Worm (Caenorhabditis elegans): ENCODE measurements around the gene fbxa-138.
"Not testable (repeated sequence)": the region's sequence is repeated elsewhere in the genome, so short reads cannot be mapped to it uniquely, and the experiment has no call there.

Gene fbxa-138

DNA sequence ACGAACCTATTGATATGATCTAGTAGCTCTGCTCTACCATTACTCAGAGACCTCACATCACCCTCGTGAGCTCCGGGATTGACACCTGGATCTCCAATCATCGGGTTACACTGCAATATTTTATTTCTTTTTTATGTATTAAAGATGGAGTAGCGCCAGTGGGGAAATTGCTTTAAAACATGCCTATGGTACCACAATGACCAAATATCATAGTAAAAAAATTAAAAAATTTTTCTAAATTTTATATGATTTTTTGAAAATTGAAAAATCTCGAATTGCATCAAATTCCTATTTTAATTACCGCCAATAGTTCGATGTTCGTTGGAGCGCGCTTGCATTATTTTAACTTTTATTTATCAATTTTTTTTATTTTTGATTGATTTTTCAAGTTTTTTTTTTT is 6.1 kb downstream of the fbxa-138 start, which contains the start of gene pals-40:
TSS of gene pals-40 (minus strand) at position 101 of the 400 bp plus-strand sequence.
- TF ChIP-seq ref-1 (GFP tag; conservative IDR thresholded peaks at IDR 0.05); ztf-29 (GFP tag; IDR thresholded peaks at IDR 0.05); flt-1 (GFP tag; IDR thresholded peaks at IDR 0.05): not testable (repeated sequence)

DNA sequence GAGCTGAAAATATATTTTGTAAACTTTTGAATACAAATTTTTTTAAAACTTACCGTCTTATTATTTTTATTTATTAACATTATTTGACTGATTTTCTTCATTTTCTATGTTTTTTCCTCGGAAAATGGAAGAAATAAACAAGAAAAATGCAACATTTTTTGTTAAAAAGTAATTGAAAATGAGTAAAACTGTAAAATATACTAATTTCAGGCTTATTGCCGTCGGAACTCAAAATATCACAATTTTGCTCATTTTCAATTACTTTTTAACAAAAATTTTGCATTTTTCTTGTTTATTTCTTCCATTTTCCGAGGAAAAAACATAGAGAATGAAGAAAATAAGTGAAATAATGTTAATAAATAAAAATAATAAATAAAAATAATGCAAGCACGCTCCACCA is 8.6 kb downstream of the fbxa-138 start, which contains the start of gene Y82E9BR.10:
TSS of gene Y82E9BR.10 (minus strand) at position 101 of the 400 bp plus-strand sequence.
- TF ChIP-seq ref-1 (GFP tag; conservative IDR thresholded peaks at IDR 0.05); flt-1 (GFP tag; IDR thresholded peaks at IDR 0.05); tab-1 (GFP tag; IDR thresholded peaks at IDR 0.05): not testable (repeated sequence)

DNA sequence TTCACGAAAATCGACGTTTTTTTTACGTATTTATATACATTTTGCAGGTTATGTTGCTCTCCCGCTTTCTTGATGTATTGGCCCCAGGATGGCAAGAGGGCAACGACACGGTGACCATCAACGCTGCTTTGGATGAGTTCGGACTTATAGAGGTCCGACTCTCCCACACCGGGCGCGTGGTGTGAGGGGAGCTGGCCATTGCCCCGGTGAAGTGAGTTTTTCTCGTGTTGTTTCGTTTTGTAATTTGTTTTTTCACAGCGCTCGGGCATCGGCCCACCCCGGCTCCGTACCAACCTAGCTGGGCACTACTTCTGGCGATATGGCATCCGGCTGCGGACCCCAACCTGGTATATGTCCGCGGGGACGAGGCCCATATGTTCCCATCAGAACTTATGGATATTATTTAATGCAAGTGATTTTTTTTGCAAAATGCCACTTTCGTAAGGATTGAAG is 9.7 kb downstream of the fbxa-138 start, which contains the start of gene Y82E9BR.20:
TSS of gene Y82E9BR.20 (plus strand) at position 51 of the 453 bp plus-strand sequence.
- TF ChIP-seq ztf-23 (GFP tag; IDR thresholded peaks at IDR 0.05): no peak
- no peak for TF ChIP-seq cog-1 (tag; optimal IDR thresholded peaks at IDR 0.05)
- TF ChIP-seq tab-1 (GFP tag; IDR thresholded peaks at IDR 0.05): no peak
- TF ChIP-seq klf-2 (GFP tag; conservative IDR thresholded peaks at IDR 0.05): no peak
- TF ChIP-seq flt-1 (GFP tag; IDR thresholded peaks at IDR 0.05): no peak
- no peak for TF ChIP-seq med-1 (GFP tag; optimal IDR thresholded peaks at IDR 0.05; ENCODE audit: insufficient read depth)
- no peak for TF ChIP-seq ref-1 (GFP tag; conservative IDR thresholded peaks at IDR 0.05)
- no peak for TF ChIP-seq T22C8.4 (GFP tag; IDR thresholded peaks at IDR 0.05)
- no peak for TF ChIP-seq ztf-29 (GFP tag; IDR thresholded peaks at IDR 0.05)

DNA sequence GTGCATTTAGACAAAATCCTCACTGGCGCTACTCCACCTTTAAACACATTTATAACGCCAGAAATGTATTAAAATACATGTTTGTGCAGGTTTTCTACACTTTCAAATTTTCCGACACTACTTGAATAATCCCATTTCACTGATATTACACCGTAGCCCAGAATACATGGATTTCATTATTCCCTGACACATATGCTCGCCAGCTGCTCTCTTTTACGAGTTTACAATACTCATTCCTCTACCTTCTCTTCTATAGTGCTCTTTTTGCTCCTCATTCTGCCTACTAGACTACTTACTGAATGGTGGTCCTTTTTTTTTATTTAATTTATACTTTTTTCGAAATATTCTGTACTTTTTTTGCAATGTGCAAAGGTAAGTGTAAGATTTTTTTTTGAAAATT is 11.5 kb downstream of the fbxa-138 start:
- no peak for TF ChIP-seq tab-1 (GFP tag; IDR thresholded peaks at IDR 0.05)
- TF ChIP-seq flt-1 (GFP tag; IDR thresholded peaks at IDR 0.05): no peak
- no peak for TF ChIP-seq ztf-23 (GFP tag; IDR thresholded peaks at IDR 0.05)
- TF ChIP-seq ztf-29 (GFP tag; IDR thresholded peaks at IDR 0.05): no peak
- TF ChIP-seq med-1 (GFP tag; optimal IDR thresholded peaks at IDR 0.05; ENCODE audit: insufficient read depth): no peak
- no peak for TF ChIP-seq klf-2 (GFP tag; conservative IDR thresholded peaks at IDR 0.05)
- TF ChIP-seq cog-1 (tag; optimal IDR thresholded peaks at IDR 0.05): no peak
- TF ChIP-seq T22C8.4 (GFP tag; IDR thresholded peaks at IDR 0.05): no peak
- TF ChIP-seq ref-1 (GFP tag; conservative IDR thresholded peaks at IDR 0.05): no peak

DNA sequence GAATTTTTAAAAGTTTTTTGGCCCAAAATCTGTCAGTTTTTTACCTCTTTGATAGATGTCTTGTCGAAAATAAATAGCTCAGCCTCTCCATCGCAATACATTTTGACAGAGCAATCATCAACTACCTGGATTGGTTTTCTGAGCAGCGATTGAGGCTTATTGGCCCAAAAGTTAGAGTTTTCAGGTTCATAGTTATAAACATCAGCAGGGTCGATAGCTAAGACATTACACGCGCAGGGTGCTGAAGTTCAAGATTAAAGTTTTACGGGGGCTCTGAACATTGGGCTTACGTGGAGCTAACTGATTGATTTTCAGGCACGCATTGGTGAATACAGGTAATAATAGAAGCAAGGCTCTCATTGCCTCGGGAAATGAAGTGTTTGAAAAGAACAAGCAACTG is 24.4 kb downstream of the fbxa-138 start, which contains the start of gene Y82E9BR.9:
TSS of gene Y82E9BR.9 (minus strand) at position 101 of the 400 bp plus-strand sequence.
- no peak for TF ChIP-seq ref-1 (GFP tag; conservative IDR thresholded peaks at IDR 0.05)
- TF ChIP-seq flt-1 (GFP tag; IDR thresholded peaks at IDR 0.05): no peak

DNA sequence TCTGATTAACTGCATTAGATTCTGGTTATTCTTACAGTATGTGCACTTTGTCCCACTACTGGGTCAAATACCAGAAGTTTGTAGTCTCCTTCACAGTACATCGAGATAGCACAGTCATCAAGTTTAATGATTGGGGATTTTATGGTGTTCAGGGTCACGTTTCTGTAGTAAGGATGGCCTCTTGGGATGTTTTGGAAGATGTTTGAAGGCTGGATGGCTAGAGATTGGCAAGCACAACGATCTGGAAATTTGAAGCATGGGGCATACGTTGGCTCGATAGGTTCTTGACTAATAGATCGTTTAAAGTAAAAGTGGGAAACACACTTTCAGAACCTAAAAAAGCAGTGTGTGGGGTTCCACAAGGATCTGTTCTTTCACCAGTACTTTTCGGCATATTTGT is 26.1 kb downstream of the fbxa-138 start, which contains the start of gene Y82E9BR.8:
TSS of gene Y82E9BR.8 (minus strand) at position 101 of the 400 bp plus-strand sequence.
- TF ChIP-seq ztf-29 (GFP tag; IDR thresholded peaks at IDR 0.05); med-1 (GFP tag; optimal IDR thresholded peaks at IDR 0.05; ENCODE audit: insufficient read depth); tab-1 (GFP tag; IDR thresholded peaks at IDR 0.05): not testable (repeated sequence)

DNA sequence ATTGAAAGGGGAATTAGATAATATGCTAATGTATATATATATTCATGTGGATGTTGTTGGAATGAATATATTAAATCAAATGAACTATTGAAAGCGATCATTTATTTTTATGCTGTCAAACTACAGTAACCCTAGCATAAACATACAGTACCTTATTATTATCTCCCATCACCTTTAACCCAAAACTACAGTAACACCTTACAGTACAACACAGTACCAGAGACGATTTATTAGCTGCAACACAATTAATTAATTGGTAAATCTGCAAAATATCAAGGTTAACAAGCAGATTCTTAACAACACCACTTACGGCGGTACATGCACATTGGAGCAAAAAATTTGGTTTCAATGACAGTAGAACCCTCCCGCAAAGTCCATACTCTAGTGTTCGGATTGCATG is 28.7 kb downstream of the fbxa-138 start, which contains the start of gene Y82E9BL.1:
TSS of gene Y82E9BL.1 (minus strand) at position 101 of the 400 bp plus-strand sequence.
- TF ChIP-seq T22C8.4 (GFP tag; IDR thresholded peaks at IDR 0.05) (no peak), klf-2 (GFP tag; conservative IDR thresholded peaks at IDR 0.05) (no peak), ref-1 (GFP tag; conservative IDR thresholded peaks at IDR 0.05) (no peak), flt-1 (GFP tag; IDR thresholded peaks at IDR 0.05) (no peak), ztf-29 (GFP tag; IDR thresholded peaks at IDR 0.05) (no peak), med-1 (GFP tag; optimal IDR thresholded peaks at IDR 0.05; ENCODE audit: insufficient read depth) (no peak), cog-1 (tag; optimal IDR thresholded peaks at IDR 0.05) (no peak), tab-1 (GFP tag; IDR thresholded peaks at IDR 0.05) (no peak), ztf-23 (GFP tag; IDR thresholded peaks at IDR 0.05) (no peak)

DNA sequence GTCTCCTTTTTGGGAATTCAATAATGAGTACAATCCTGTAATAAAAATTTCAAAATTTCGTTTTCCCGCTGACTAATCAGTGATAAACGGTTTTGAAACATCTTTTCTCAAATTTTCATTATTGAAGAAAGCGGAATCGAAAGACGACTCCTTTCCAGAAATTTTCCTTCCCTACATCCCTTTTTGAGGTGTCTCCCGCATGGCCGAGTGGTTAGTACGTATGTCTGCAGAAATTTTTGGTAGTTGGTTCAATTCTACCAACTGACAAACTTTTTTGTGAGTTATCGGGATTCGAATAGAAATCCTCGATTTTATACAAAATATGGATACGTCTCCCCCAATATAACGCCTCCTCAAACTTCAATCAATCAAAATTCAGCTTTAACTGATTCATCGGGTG is 29.5 kb downstream of the fbxa-138 start:
- no peak for TF ChIP-seq ztf-23 (GFP tag; IDR thresholded peaks at IDR 0.05)
- no peak for TF ChIP-seq cog-1 (tag; optimal IDR thresholded peaks at IDR 0.05)
- TF ChIP-seq flt-1 (GFP tag; IDR thresholded peaks at IDR 0.05): no peak
- no peak for TF ChIP-seq med-1 (GFP tag; optimal IDR thresholded peaks at IDR 0.05; ENCODE audit: insufficient read depth)
- no peak for TF ChIP-seq klf-2 (GFP tag; conservative IDR thresholded peaks at IDR 0.05)
- TF ChIP-seq T22C8.4 (GFP tag; IDR thresholded peaks at IDR 0.05): no peak
- no peak for TF ChIP-seq tab-1 (GFP tag; IDR thresholded peaks at IDR 0.05)
- no peak for TF ChIP-seq ztf-29 (GFP tag; IDR thresholded peaks at IDR 0.05)
- no peak for TF ChIP-seq ref-1 (GFP tag; conservative IDR thresholded peaks at IDR 0.05)

DNA sequence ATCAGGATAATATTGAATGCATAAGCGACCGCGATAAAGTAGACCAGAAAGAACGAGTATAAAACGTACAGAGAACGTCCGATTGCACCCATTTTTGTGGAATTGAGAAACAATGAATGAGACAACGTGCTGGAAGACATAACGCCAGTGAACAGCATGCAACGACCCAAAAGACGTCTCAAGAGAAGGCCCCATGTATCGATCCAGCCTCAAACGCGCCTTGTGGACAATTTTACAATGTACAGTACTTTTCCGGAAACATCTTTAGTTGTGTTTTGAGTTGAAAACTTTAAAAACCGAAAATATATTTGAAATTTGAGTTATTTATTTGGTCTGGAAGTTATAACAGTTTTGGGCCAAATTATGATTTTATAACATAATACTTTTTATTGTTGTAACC is 33.3 kb downstream of the fbxa-138 start, which contains the start of gene Y82E9BL.3:
TSS of gene Y82E9BL.3 (minus strand) at position 101 of the 400 bp plus-strand sequence.
- no peak for TF ChIP-seq tab-1 (GFP tag; IDR thresholded peaks at IDR 0.05)
- no peak for TF ChIP-seq ztf-23 (GFP tag; IDR thresholded peaks at IDR 0.05)
- no peak for TF ChIP-seq klf-2 (GFP tag; conservative IDR thresholded peaks at IDR 0.05)
- no peak for TF ChIP-seq flt-1 (GFP tag; IDR thresholded peaks at IDR 0.05)
- no peak for TF ChIP-seq cog-1 (tag; optimal IDR thresholded peaks at IDR 0.05)
- no peak for TF ChIP-seq ztf-29 (GFP tag; IDR thresholded peaks at IDR 0.05)
- TF ChIP-seq T22C8.4 (GFP tag; IDR thresholded peaks at IDR 0.05): no peak
- TF ChIP-seq med-1 (GFP tag; optimal IDR thresholded peaks at IDR 0.05; ENCODE audit: insufficient read depth): no peak
- TF ChIP-seq ref-1 (GFP tag; conservative IDR thresholded peaks at IDR 0.05): no peak

DNA sequence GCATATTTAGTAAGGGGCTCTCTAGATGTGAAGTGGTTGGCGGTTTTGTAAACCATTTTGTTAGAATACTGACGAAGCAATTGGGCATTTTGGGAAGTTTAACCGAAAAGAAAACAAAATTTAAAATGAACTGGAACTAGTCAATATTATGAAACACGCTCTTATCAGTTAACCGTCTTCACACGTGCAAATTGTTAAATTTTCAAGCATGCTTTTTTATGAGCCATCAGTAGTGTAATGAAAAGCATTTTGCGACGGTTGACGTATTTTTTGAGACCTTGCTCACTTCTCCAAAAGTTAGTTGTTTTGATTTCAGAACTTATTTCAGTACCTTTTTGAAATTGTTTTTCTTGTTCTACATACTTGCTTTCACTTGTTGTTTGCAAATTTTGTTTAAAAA is 34.7 kb downstream of the fbxa-138 start, which contains the start of gene fbxa-25:
TSS of gene fbxa-25 (minus strand) at position 138 of the 400 bp plus-strand sequence.
- TF ChIP-seq klf-2 (GFP tag; conservative IDR thresholded peaks at IDR 0.05): no peak
- no peak for TF ChIP-seq flt-1 (GFP tag; IDR thresholded peaks at IDR 0.05)
- TF ChIP-seq med-1 (GFP tag; optimal IDR thresholded peaks at IDR 0.05; ENCODE audit: insufficient read depth): no peak
- TF ChIP-seq tab-1 (GFP tag; IDR thresholded peaks at IDR 0.05): no peak
- TF ChIP-seq ztf-23 (GFP tag; IDR thresholded peaks at IDR 0.05): no peak
- no peak for TF ChIP-seq T22C8.4 (GFP tag; IDR thresholded peaks at IDR 0.05)
- no peak for TF ChIP-seq ztf-29 (GFP tag; IDR thresholded peaks at IDR 0.05)
- no peak for TF ChIP-seq cog-1 (tag; optimal IDR thresholded peaks at IDR 0.05)
- TF ChIP-seq ref-1 (GFP tag; conservative IDR thresholded peaks at IDR 0.05): no peak
